Worm (Caenorhabditis elegans) whole organism, L2 larva: Measurements from ENCODE around the gene C06B3.7.
A peak's percentile ranks its signal among the peaks of the same experiment; 100 is the strongest.

ENCODE experiments used
- C34F6.9 ChIP-seq: fragments of 150-350 bp; optimal IDR thresholded peaks from 2 replicates; lab custom pipeline; 2014; ENCODE audit warnings: missing biosample characterization, missing genetic modification characterization
- Y55F3AM.14 ChIP-seq: fragments of 200-800 bp; sonication (Bioruptor generic); optimal IDR thresholded peaks from 2 replicates; lab custom pipeline; 2018; ENCODE audit warnings: mild to moderate bottlenecking, missing genetic modification characterization, missing compliant biosample characterization
- ZK546.5 ChIP-seq: sonication (generic microtip); optimal IDR thresholded peaks from 2 replicates; lab custom pipeline; 2017; ENCODE audit warnings: missing biosample characterization, missing genetic modification characterization
- alr-1 ChIP-seq: fragments of 150-350 bp; optimal IDR thresholded peaks from 2 replicates; lab custom pipeline; 2014; ENCODE audit warnings: missing biosample characterization, missing genetic modification characterization
- ama-1 ChIP-seq: fragments of 150-350 bp; optimal IDR thresholded peaks from 2 replicates; lab custom pipeline; 2018; ENCODE audit warnings: inconsistent platforms
- ceh-16 ChIP-seq: fragments of 150-350 bp; optimal IDR thresholded peaks from 2 replicates; lab custom pipeline; 2014; ENCODE audit warnings: missing biosample characterization, missing genetic modification characterization
- crh-2 ChIP-seq: sonication (generic microtip); optimal IDR thresholded peaks from 2 replicates; lab custom pipeline; 2017; ENCODE audit warnings: missing biosample characterization, missing genetic modification characterization
- dmd-4 ChIP-seq: sonication (generic microtip); optimal IDR thresholded peaks from 2 replicates; lab custom pipeline; 2017; ENCODE audit warnings: missing biosample characterization, missing genetic modification characterization
- egl-27 ChIP-seq: sonication (generic microtip); optimal IDR thresholded peaks from 3 replicates; lab custom pipeline; 2017; ENCODE audit warnings: missing biosample characterization, missing genetic modification reagents, missing genetic modification characterization
- fos-1 ChIP-seq: fragments of 150-350 bp; optimal IDR thresholded peaks from 2 replicates; lab custom pipeline; 2014; ENCODE audit warnings: missing biosample characterization, missing genetic modification characterization
- gmeb-1 ChIP-seq: fragments of 150-350 bp; optimal IDR thresholded peaks from 2 replicates; lab custom pipeline; 2014; ENCODE audit warnings: missing biosample characterization, missing genetic modification characterization
- lin-11 ChIP-seq: fragments of 150-350 bp; sonication (generic microtip); optimal IDR thresholded peaks from 2 replicates; lab custom pipeline; 2014; ENCODE audit warnings: missing biosample characterization, missing genetic modification characterization, inconsistent platforms, mixed read lengths
- lin-13 ChIP-seq: fragments of 150-350 bp; optimal IDR thresholded peaks from 2 replicates; lab custom pipeline; 2014; ENCODE audit warnings: missing biosample characterization, missing genetic modification reagents, missing genetic modification characterization
- mab-5 ChIP-seq: fragments of 150-350 bp; optimal IDR thresholded peaks from 2 replicates; lab custom pipeline; 2014; ENCODE audit warnings: missing biosample characterization, missing genetic modification characterization
- mbf-1 ChIP-seq: sonication (generic microtip); optimal IDR thresholded peaks from 2 replicates; lab custom pipeline; 2017; ENCODE audit warnings: missing biosample characterization, missing genetic modification characterization
- mdl-1 ChIP-seq, 2 experiments: fragments of 150-350 bp in 1 of 2; sonication (generic microtip) in 1 of 2; optimal IDR thresholded peaks; 2 replicates each; lab custom pipeline; 2017; ENCODE audit warnings: missing biosample characterization in 2 of 2, missing genetic modification characterization in 2 of 2
- nhr-10 ChIP-seq: sonication (generic microtip); optimal IDR thresholded peaks from 2 replicates; lab custom pipeline; 2017; ENCODE audit warnings: missing biosample characterization, missing genetic modification characterization
- nhr-11 ChIP-seq: fragments of 150-350 bp; optimal IDR thresholded peaks from 2 replicates; lab custom pipeline; 2014; ENCODE audit warnings: missing biosample characterization, missing genetic modification characterization
- nhr-12 ChIP-seq: fragments of 150-350 bp; optimal IDR thresholded peaks from 2 replicates; lab custom pipeline; 2014; ENCODE audit warnings: missing biosample characterization, missing genetic modification characterization
- nhr-129 ChIP-seq: fragments of 150-350 bp; optimal IDR thresholded peaks from 2 replicates; lab custom pipeline; 2014; ENCODE audit warnings: missing biosample characterization, missing genetic modification characterization
- nhr-21 ChIP-seq: fragments of 150-350 bp; optimal IDR thresholded peaks from 2 replicates; lab custom pipeline; 2014; ENCODE audit warnings: missing biosample characterization, missing genetic modification characterization
- nhr-23 ChIP-seq: fragments of 150-350 bp; optimal IDR thresholded peaks from 2 replicates; lab custom pipeline; 2014; ENCODE audit warnings: missing biosample characterization, missing genetic modification reagents, missing genetic modification characterization
- nhr-25 ChIP-seq: fragments of 150-350 bp; sonication (generic microtip); optimal IDR thresholded peaks from 3 replicates; lab custom pipeline; 2014; ENCODE audit warnings: missing biosample characterization, missing genetic modification characterization
- nhr-77 ChIP-seq: fragments of 150-350 bp; optimal IDR thresholded peaks from 2 replicates; lab custom pipeline; 2014; ENCODE audit warnings: missing biosample characterization, missing genetic modification characterization
- peb-1 ChIP-seq: fragments of 150-350 bp; optimal IDR thresholded peaks from 2 replicates; lab custom pipeline; 2014; ENCODE audit warnings: missing biosample characterization, missing genetic modification characterization
- skn-1 ChIP-seq: sonication (generic microtip); optimal IDR thresholded peaks from 2 replicates; lab custom pipeline; 2017; ENCODE audit warnings: missing biosample characterization, missing genetic modification characterization
- sma-9 ChIP-seq, 2 experiments: fragments of 150-350 bp in 1 of 2; sonication (generic microtip) in 1 of 2; optimal IDR thresholded peaks; 2 replicates each; lab custom pipeline; 2014 to 2016; ENCODE audit warnings: missing genetic modification characterization in 2 of 2, mild to moderate bottlenecking in 1 of 2, missing biosample characterization in 1 of 2, missing compliant biosample characterization in 1 of 2, missing genetic modification reagents in 1 of 2, moderate library complexity in 1 of 2
- unc-55 ChIP-seq: fragments of 150-350 bp; sonication (generic microtip); optimal IDR thresholded peaks from 3 replicates; lab custom pipeline; 2014; ENCODE audit warnings: missing biosample characterization, missing genetic modification reagents, missing genetic modification characterization
- zag-1 ChIP-seq: fragments of 150-350 bp; optimal IDR thresholded peaks from 2 replicates; lab custom pipeline; 2014; ENCODE audit warnings: missing biosample characterization, missing genetic modification characterization
- ztf-1 ChIP-seq: fragments of 200-800 bp; sonication (Bioruptor generic); conservative IDR thresholded peaks from 2 replicates; pipeline ENCODE4 v1.3.6; 2022; ENCODE audit warnings: missing genetic modification characterization, missing compliant biosample characterization

Gene C06B3.7

DNA sequence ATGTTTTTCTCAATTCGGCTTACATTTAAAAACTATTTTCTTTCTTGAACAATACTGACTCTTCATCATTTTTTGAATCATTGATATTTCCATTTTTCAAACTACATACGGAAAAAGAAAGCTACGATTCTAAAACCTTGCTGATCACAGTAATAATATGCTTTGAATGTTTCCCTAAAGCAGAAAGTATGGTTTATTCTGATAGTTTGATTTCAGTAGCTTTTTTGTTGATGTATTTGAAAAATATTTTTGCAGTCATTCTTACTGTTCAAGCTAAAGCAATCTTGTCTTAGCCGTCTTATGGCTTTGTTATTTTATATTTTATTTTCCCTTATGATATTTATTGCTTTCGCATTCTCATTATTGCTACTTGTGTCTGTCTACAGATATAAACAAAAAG, 20.0 kb downstream of the C06B3.7 start, which contains the start of gene srxa-13:
srxa-13 (plus strand) TSS at position 301 of the 400 bp plus-strand sequence.
- TF ChIP-seq gmeb-1 (no peak), nhr-21 (tag; lab: Kevin White, UChicago) (no peak), ztf-1 (no peak), nhr-11 (no peak), lin-13 (no peak), C34F6.9 (tag; lab: Kevin White, UChicago) (no peak)

DNA sequence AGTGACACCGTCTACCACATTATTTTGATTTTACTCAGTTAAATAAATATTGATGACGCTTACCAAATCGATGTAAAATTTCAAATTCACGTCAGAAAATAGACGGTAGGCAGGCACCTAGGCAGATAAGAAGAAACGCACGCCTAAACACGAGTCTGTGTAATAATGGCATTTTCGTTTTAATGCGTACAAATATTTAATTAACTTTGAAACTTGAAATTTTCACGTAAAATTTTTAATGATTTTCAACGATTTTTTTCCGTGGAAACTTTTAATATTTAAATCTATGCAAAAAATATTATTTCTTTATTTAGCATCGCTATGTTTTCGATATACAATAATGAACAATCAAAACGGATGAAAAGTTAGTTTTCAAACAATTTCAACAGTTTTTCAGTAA, 21.7 kb downstream of the C06B3.7 start, which contains the start of gene C06B3.16:
C06B3.16 (plus strand) TSS at position 301 of the 400 bp plus-strand sequence.
- TF ChIP-seq fos-1 (tag; lab: Kevin White, UChicago) = no peak

DNA sequence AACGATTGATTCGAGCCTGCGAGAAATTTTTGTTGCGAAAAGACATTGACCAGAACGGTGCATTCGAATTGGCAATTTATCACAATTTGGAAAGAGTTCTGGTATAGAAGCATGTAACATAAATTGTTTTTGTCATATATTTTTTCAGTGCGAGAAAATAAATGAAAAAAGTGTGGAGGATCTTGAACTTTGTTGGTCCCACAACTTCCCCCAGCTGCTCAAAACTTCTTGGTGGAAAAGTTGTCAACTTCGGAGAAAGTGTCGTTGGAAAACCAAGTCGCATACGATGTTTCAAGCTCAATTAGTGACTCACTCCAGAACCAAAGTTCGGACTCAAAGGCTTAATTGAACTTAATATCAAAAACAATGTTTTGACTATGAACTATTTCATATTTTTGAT, 22.5 kb downstream of the C06B3.7 start:
- TF ChIP-seq skn-1 = no peak
- no peak for TF ChIP-seq dmd-4
- no peak for TF ChIP-seq sma-9 (GFP tag; optimal IDR thresholded peaks at IDR 0.05; lab: Kevin White, UChicago)
- TF ChIP-seq sma-9 (tag; optimal IDR thresholded peaks at IDR 0.05; lab: Kevin White, UChicago) = no peak
- no peak for TF ChIP-seq nhr-77 (tag; lab: Kevin White, UChicago)

DNA sequence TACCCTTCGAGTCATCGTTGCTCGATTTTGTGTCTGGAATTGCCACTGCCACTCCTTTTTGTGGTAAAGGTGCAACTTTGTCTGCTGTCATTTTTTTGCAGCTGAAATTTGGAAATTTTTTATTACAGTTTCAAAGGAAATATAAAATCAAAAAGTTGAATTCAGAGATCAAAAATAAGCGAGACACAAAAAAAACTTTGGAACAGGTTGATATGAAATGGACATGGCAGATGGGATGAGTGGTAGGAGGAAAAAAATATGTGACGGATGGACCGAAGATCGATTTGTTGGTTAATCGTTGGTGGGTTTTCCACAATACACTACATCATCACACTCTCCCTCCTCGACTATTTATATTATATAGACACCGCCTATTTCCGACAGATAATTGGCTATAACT, 25.1 kb downstream of the C06B3.7 start, which contains the start of gene R10D12.1:
R10D12.1 (minus strand) TSS at position 101 of the 400 bp plus-strand sequence.
- TF ChIP-seq Y55F3AM.14 (GFP tag; lab: Kevin White, UChicago) = no peak
- TF ChIP-seq lin-11 (tag; lab: Kevin White, UChicago) = no peak
- no peak for TF ChIP-seq nhr-25 (tag; lab: Kevin White, UChicago)
- no peak for TF ChIP-seq nhr-23 (tag; lab: Kevin White, UChicago)
- TF ChIP-seq ceh-16 (tag; lab: Kevin White, UChicago) = no peak
- no peak for TF ChIP-seq alr-1 (tag; lab: Kevin White, UChicago)
- TF ChIP-seq mab-5 (tag; lab: Kevin White, UChicago) = no peak
- TF ChIP-seq unc-55 (GFP tag; lab: Kevin White, UChicago) = no peak
- no peak for TF ChIP-seq egl-27 (tag; lab: Kevin White, UChicago)
- TF ChIP-seq peb-1 = no peak
- no peak for TF ChIP-seq C34F6.9 (tag; lab: Kevin White, UChicago)
- TF ChIP-seq mdl-1 (tag; optimal IDR thresholded peaks at IDR 0.05; lab: Kevin White, UChicago) = no peak
- TF ChIP-seq dmd-4 = no peak
- TF ChIP-seq, all 48 proteins: peak for 0

DNA sequence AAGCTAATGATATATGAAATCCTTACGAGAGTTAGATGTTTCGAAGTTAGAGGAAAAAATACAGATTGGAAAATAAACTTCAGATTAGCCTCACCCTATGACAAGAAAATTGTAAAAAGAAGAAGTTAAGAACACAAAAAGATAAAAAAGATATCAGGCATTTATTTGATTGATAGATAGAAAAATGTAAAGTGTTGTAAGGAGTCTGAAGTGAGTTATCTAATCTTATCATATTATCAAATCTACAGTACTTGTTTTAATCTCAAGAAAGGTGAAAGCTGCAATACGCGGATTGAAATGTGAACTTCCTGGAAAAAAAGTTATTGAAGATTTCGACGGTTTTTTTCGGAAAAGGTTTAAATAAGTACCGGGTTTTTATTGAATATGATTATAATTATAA, 25.9 kb downstream of the C06B3.7 start:
- TF ChIP-seq skn-1 (no peak), crh-2 (tag; lab: Kevin White, UChicago) (no peak), peb-1 (no peak), mdl-1 (tag; optimal IDR thresholded peaks at IDR 0.05; lab: Kevin White, UChicago) (no peak), nhr-129 (no peak), nhr-10 (no peak), nhr-23 (tag; lab: Kevin White, UChicago) (no peak), ama-1 (lab: Kevin White, UChicago) (no peak), ZK546.5 (tag; lab: Kevin White, UChicago) (no peak), mab-5 (tag; lab: Kevin White, UChicago) (no peak), ztf-1 (no peak), C34F6.9 (tag; lab: Kevin White, UChicago) (no peak), mbf-1 (tag; lab: Kevin White, UChicago) (no peak), zag-1 (no peak), Y55F3AM.14 (GFP tag; lab: Kevin White, UChicago) (no peak)

DNA sequence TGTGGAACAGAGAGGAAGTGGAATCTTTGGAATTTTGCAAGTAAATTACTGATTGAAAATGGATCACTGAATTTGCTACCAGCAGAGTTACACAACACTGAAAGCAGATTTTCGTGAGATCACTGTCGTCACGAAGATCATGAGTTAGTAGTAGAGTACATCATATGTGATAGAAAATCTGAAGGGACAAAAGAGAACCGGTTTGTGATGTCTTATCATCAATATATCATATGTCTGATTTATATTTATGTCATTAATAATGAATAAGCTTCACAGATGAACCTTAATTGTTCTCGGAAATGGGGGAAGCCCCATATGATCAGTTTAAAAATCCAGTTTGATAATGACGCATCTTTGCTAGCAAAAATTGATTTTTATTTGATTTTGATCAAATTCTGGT, 26.6 kb downstream of the C06B3.7 start:
- TF ChIP-seq nhr-25 (tag; lab: Kevin White, UChicago) = peak; percentile 60
- no peak for TF ChIP-seq sma-9 (GFP tag; optimal IDR thresholded peaks at IDR 0.05; lab: Kevin White, UChicago)
- TF ChIP-seq sma-9 (tag; optimal IDR thresholded peaks at IDR 0.05; lab: Kevin White, UChicago) = no peak
- TF ChIP-seq nhr-21 (tag; lab: Kevin White, UChicago) = peak; percentile 45

DNA sequence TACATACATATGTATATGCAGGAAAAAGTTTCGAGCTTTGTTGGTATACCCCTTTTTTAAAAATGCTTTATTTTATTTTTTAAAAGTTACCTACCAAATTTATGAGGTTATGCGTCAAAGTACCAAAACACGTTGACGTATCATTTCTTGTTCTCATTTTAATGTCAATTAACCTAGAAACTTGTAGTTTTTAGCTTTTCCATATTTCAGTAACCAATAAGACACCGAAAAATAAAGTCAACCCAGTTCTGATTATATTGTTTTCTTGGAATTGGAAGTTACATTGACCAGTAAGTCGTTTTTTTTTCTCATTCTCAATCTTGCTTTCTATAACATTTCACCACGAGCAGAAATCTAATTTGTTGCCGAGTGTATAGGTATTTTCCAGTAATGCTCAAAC, 27.4 kb downstream of the C06B3.7 start, which contains the start of gene srw-145:
srw-145 (plus strand) TSS at position 301 of the 400 bp plus-strand sequence.
- TF ChIP-seq nhr-12 = peak; percentile 3
- peak; percentile 41 for TF ChIP-seq nhr-21 (tag; lab: Kevin White, UChicago)
- TF ChIP-seq mab-5 (tag; lab: Kevin White, UChicago) = no peak
